Worm (Caenorhabditis elegans): ENCODE results near the gene nhr-52.

The nhr-52 gene

ce11 chrV:15716679-15717078, 39.4 kb downstream of the nhr-52 start, which contains the start of gene Y6E2A.4:
Y6E2A.4 (minus strand) TSS chrV:15716779.
- TF ChIP-seq sox-4 (tag; optimal IDR thresholded peaks at IDR 0.05) (no peak), pax-1 (tag; optimal IDR thresholded peaks at IDR 0.05) (no peak), ttx-3 (tag; optimal IDR thresholded peaks at IDR 0.05) (no peak), ahr-1 (tag; optimal IDR thresholded peaks at IDR 0.05) (no peak), rnt-1 (tag; optimal IDR thresholded peaks at IDR 0.05) (no peak), ceh-19 (GFP tag; optimal IDR thresholded peaks at IDR 0.05) (no peak), eyg-1 (tag; optimal IDR thresholded peaks at IDR 0.05) (no peak), dmd-4 (tag; optimal IDR thresholded peaks at IDR 0.05; ENCODE audit: borderline replicate concordance) (no peak)

ce11 chrV:15718562-15718961, 41.2 kb downstream of the nhr-52 start, which contains the start of gene Y6E2A.5:
Y6E2A.5 (minus strand) TSS chrV:15718662.
- TF ChIP-seq odd-2 (tag; optimal IDR thresholded peaks at IDR 0.05) (no peak), che-1 (tag; optimal IDR thresholded peaks at IDR 0.05) (no peak), unc-55 (GFP tag; optimal IDR thresholded peaks at IDR 0.05) (no peak), elt-4 (tag; optimal IDR thresholded peaks at IDR 0.05) (no peak), mec-3 (tag; optimal IDR thresholded peaks at IDR 0.05; ENCODE audit: borderline replicate concordance) (no peak), ahr-1 (tag; optimal IDR thresholded peaks at IDR 0.05) (no peak), fkh-6 (tag; optimal IDR thresholded peaks at IDR 0.05) (no peak), hlh-8 (tag; optimal IDR thresholded peaks at IDR 0.05) (no peak), pha-4 (tag; optimal IDR thresholded peaks at IDR 0.05) (no peak), ceh-2 (tag; optimal IDR thresholded peaks at IDR 0.05) (no peak), ceh-19 (GFP tag; optimal IDR thresholded peaks at IDR 0.05) (no peak), ref-2 (tag; optimal IDR thresholded peaks at IDR 0.05) (no peak), pag-3 (tag; optimal IDR thresholded peaks at IDR 0.05; ENCODE audit: borderline replicate concordance) (no peak), tbx-2 (tag; optimal IDR thresholded peaks at IDR 0.05) (no peak), lim-6 (tag; optimal IDR thresholded peaks at IDR 0.05) (no peak), ttx-3 (tag; optimal IDR thresholded peaks at IDR 0.05) (no peak), rnt-1 (tag; optimal IDR thresholded peaks at IDR 0.05) (no peak), ceh-22 (tag; optimal IDR thresholded peaks at IDR 0.05) (no peak), F13H6.1 (tag; optimal IDR thresholded peaks at IDR 0.05) (no peak)

- TF ChIP-seq pqm-1 (tag; optimal IDR thresholded peaks at IDR 0.05), result no peak
- TF ChIP-seq hlh-6 (tag; optimal IDR thresholded peaks at IDR 0.05), result no peak
- no peak for TF ChIP-seq hlh-15 (tag; optimal IDR thresholded peaks at IDR 0.05)
- TF ChIP-seq ceh-14 (tag; optimal IDR thresholded peaks at IDR 0.05), result no peak
- no peak for TF ChIP-seq sox-4 (tag; optimal IDR thresholded peaks at IDR 0.05)
- TF ChIP-seq madf-2 (tag; optimal IDR thresholded peaks at IDR 0.05), result no peak
- TF ChIP-seq nhr-11 (tag; optimal IDR thresholded peaks at IDR 0.05), result no peak
- TF ChIP-seq ceh-2 (tag; optimal IDR thresholded peaks at IDR 0.05), result no peak
- TF ChIP-seq unc-42 (tag; optimal IDR thresholded peaks at IDR 0.05), result no peak
- no peak for TF ChIP-seq pha-4 (tag; optimal IDR thresholded peaks at IDR 0.05)
- TF ChIP-seq che-1 (tag; optimal IDR thresholded peaks at IDR 0.05), result no peak
- TF ChIP-seq C38D4.7 (GFP tag; optimal IDR thresholded peaks at IDR 0.05), result no peak
- TF ChIP-seq ceh-31 (tag; optimal IDR thresholded peaks at IDR 0.05), result no peak
- no peak for TF ChIP-seq zip-5 (tag; optimal IDR thresholded peaks at IDR 0.05)
- TF ChIP-seq hlh-8 (tag; optimal IDR thresholded peaks at IDR 0.05), result no peak
- TF ChIP-seq ets-4 (tag; optimal IDR thresholded peaks at IDR 0.05), result no peak
- no peak for TF ChIP-seq ceh-45 (GFP tag; IDR thresholded peaks at IDR 0.05)
These were observed 42.2 kb downstream of the nhr-52 start, which contains the start of gene Y6E2A.7 for ce11 chrV:15719570-15719969. Y6E2A.7 (plus strand) TSS chrV:15719870.

- TF ChIP-seq dmd-4 (tag; optimal IDR thresholded peaks at IDR 0.05; ENCODE audit: borderline replicate concordance) (no peak), fkh-6 (tag; optimal IDR thresholded peaks at IDR 0.05) (no peak), elt-4 (tag; optimal IDR thresholded peaks at IDR 0.05) (no peak), nfya-1 (tag; optimal IDR thresholded peaks at IDR 0.05) (no peak), unc-86 (tag; optimal IDR thresholded peaks at IDR 0.05) (no peak), hlh-13 (GFP tag; optimal IDR thresholded peaks at IDR 0.05) (no peak), pha-2 (tag; optimal IDR thresholded peaks at IDR 0.05) (no peak), elt-2 (tag; optimal IDR thresholded peaks at IDR 0.05) (no peak), ceh-14 (tag; optimal IDR thresholded peaks at IDR 0.05) (no peak), tbx-7 (tag; optimal IDR thresholded peaks at IDR 0.05) (no peak), T23F11.4 (GFP tag; optimal IDR thresholded peaks at IDR 0.05) (no peak), pros-1 (tag; optimal IDR thresholded peaks at IDR 0.05) (no peak), ceh-2 (tag; optimal IDR thresholded peaks at IDR 0.05) (no peak), tbx-2 (tag; optimal IDR thresholded peaks at IDR 0.05) (no peak), rnt-1 (tag; optimal IDR thresholded peaks at IDR 0.05) (no peak), pat-9 (tag; optimal IDR thresholded peaks at IDR 0.05) (no peak), ceh-31 (tag; optimal IDR thresholded peaks at IDR 0.05) (no peak), madf-2 (tag; optimal IDR thresholded peaks at IDR 0.05) (no peak), ama-1 (optimal IDR thresholded peaks at IDR 0.05) (no peak), hlh-6 (tag; optimal IDR thresholded peaks at IDR 0.05) (no peak)
These were observed 44.1 kb downstream of the nhr-52 start for ce11 chrV:15721431-15721830.

All from whole organism, late embryonic.